Worm (Caenorhabditis elegans) whole organism, early embryonic: ENCODE data around the gene fipr-14.

Source experiments
- ama-1 ChIP-seq: fragments of 150-350 bp; optimal IDR thresholded peaks from 2 replicates; lab custom pipeline; 2014
- ceh-13 ChIP-seq: fragments of 200-800 bp; sonication (Bioruptor generic); optimal IDR thresholded peaks from 2 replicates; lab custom pipeline; 2018; ENCODE audit warnings: mild to moderate bottlenecking, missing genetic modification characterization, missing compliant biosample characterization
- ceh-36 ChIP-seq: sonication (generic microtip); optimal IDR thresholded peaks from 2 replicates; lab custom pipeline; 2016; ENCODE audit warnings: missing genetic modification characterization, inconsistent platforms, missing compliant biosample characterization
- ets-7 ChIP-seq: sonication (generic microtip); optimal IDR thresholded peaks from 2 replicates; lab custom pipeline; 2016; ENCODE audit warnings: missing genotype, missing genetic modification characterization, missing compliant biosample characterization
- hmbx-1 ChIP-seq: sonication (generic microtip); optimal IDR thresholded peaks from 2 replicates; lab custom pipeline; 2016; ENCODE audit warnings: mild to moderate bottlenecking, missing genetic modification characterization, missing compliant biosample characterization
- hnd-1 ChIP-seq: sonication (generic microtip); optimal IDR thresholded peaks from 2 replicates; lab custom pipeline; 2016; ENCODE audit warnings: missing genetic modification characterization, missing compliant biosample characterization
- scrt-1 ChIP-seq: fragments of 200-800 bp; sonication (Bioruptor generic); IDR thresholded peaks from 2 replicates; pipeline ENCODE4 v1.3.6; 2022; ENCODE audit warnings: missing genetic modification characterization, missing compliant biosample characterization
- sea-1 ChIP-seq: fragments of 200-800 bp; sonication (Bioruptor generic); conservative IDR thresholded peaks from 2 replicates; pipeline ENCODE4 v1.3.6; 2022; ENCODE audit warnings: missing genetic modification characterization, missing compliant biosample characterization
- tbx-37 ChIP-seq: fragments of 200-800 bp; sonication (Bioruptor generic); conservative IDR thresholded peaks from 2 replicates; pipeline ENCODE4 v1.3.6; 2022; ENCODE audit warnings: missing genetic modification reagents, missing genetic modification characterization, missing compliant biosample characterization

- TF ChIP-seq ama-1 (lab: Kevin White, UChicago) (no peak), hnd-1 (tag; lab: Kevin White, UChicago) (no peak), tbx-37 (GFP tag; lab: Robert Waterston, UW) (no peak), sea-1 (GFP tag; lab: Robert Waterston, UW) (no peak), scrt-1 (GFP tag; lab: Robert Waterston, UW) (no peak), hmbx-1 (tag; lab: Kevin White, UChicago) (no peak), ets-7 (tag; lab: Kevin White, UChicago) (no peak), ceh-36 (tag; lab: Kevin White, UChicago) (no peak), ceh-13 (GFP tag; lab: Kevin White, UChicago) (no peak)
Observed at ce11 chrIV:10828049-10828448, 48.9 kb upstream of the fipr-14 start, which contains the start of gene npax-3.
